Fruit fly (Drosophila melanogaster) whole organism, prepupa: ENCODE measurements around the gene CG34039.

ENCODE experiments used
- Blimp-1 ChIP-seq: fragments of 200-800 bp; sonication (Bioruptor generic); optimal IDR thresholded peaks from 3 replicates; lab custom pipeline; 2017; ENCODE audit warnings: missing biosample characterization, missing genetic modification characterization, mild to moderate bottlenecking, moderate library complexity, missing genetic modification reagents
- CG11294 ChIP-seq: fragments of 200-800 bp; sonication (Bioruptor generic); IDR thresholded peaks from 2 replicates; pipeline ENCODE4 v1.3.6; 2022; ENCODE audit warnings: missing biosample characterization, missing genetic modification characterization
- CG11762 ChIP-seq: fragments of 200-800 bp; sonication (Bioruptor generic); optimal IDR thresholded peaks from 3 replicates; lab custom pipeline; 2016; ENCODE audit warnings: missing biosample characterization, missing genetic modification characterization; ENCODE audit not compliant: insufficient read depth
- CG11902 ChIP-seq: fragments of 200-800 bp; sonication (Bioruptor generic); optimal IDR thresholded peaks from 3 replicates; lab custom pipeline; 2016; ENCODE audit warnings: missing biosample characterization, missing genetic modification characterization
- CG16779 ChIP-seq: fragments of 200-800 bp; sonication (Bioruptor generic); optimal IDR thresholded peaks from 3 replicates; lab custom pipeline; 2017; ENCODE audit warnings: missing biosample characterization, mild to moderate bottlenecking, missing genetic modification characterization
- CG3032 ChIP-seq: fragments of 200-800 bp; optimal IDR thresholded peaks from 2 replicates; lab custom pipeline; 2019; ENCODE audit warnings: missing biosample characterization, mild to moderate bottlenecking, missing genetic modification characterization, moderate library complexity
- CG31627 ChIP-seq: fragments of 200-800 bp; sonication (Bioruptor generic); optimal IDR thresholded peaks from 3 replicates; lab custom pipeline; 2016; ENCODE audit warnings: missing biosample characterization, missing genetic modification characterization
- CG32006 ChIP-seq: fragments of 200-800 bp; sonication (Bioruptor generic); optimal IDR thresholded peaks from 3 replicates; lab custom pipeline; 2017; ENCODE audit warnings: missing biosample characterization, mild to moderate bottlenecking, missing genetic modification characterization
- CG34406 ChIP-seq: fragments of 200-800 bp; sonication (Bioruptor generic); optimal IDR thresholded peaks from 3 replicates; lab custom pipeline; 2016; ENCODE audit warnings: missing biosample characterization, missing genetic modification characterization
- CG3919 ChIP-seq: fragments of 200-800 bp; sonication (Bioruptor generic); optimal IDR thresholded peaks from 3 replicates; lab custom pipeline; 2016; ENCODE audit warnings: missing biosample characterization, missing genetic modification characterization
- CG4318 ChIP-seq: fragments of 200-800 bp; sonication (Bioruptor generic); optimal IDR thresholded peaks from 3 replicates; lab custom pipeline; 2017; ENCODE audit warnings: missing biosample characterization, mild to moderate bottlenecking, missing genetic modification characterization
- CG6163 ChIP-seq: fragments of 200-800 bp; sonication (Bioruptor generic); IDR thresholded peaks from 3 replicates; pipeline ENCODE4 v1.3.6; 2022; ENCODE audit warnings: missing biosample characterization, missing genetic modification characterization
- CG6276 ChIP-seq: fragments of 200-800 bp; sonication (Bioruptor generic); optimal IDR thresholded peaks from 2 replicates; lab custom pipeline; 2017; ENCODE audit warnings: missing biosample characterization, mild to moderate bottlenecking, missing genetic modification characterization
- CG6792 ChIP-seq: fragments of 200-800 bp; sonication (Bioruptor generic); optimal IDR thresholded peaks from 3 replicates; lab custom pipeline; 2016; ENCODE audit warnings: missing biosample characterization, missing genetic modification characterization
- CG6808 ChIP-seq: fragments of 200-800 bp; sonication (Bioruptor generic); optimal IDR thresholded peaks from 3 replicates; lab custom pipeline; 2017; ENCODE audit warnings: missing biosample characterization, missing genetic modification characterization, mild to moderate bottlenecking, moderate library complexity, missing genetic modification reagents
- CG6854 ChIP-seq: fragments of 200-800 bp; sonication (Bioruptor generic); optimal IDR thresholded peaks from 2 replicates; lab custom pipeline; 2017; ENCODE audit warnings: missing biosample characterization, mild to moderate bottlenecking, missing genetic modification characterization
- CG8319 ChIP-seq: fragments of 200-800 bp; sonication (Bioruptor generic); optimal IDR thresholded peaks from 3 replicates; lab custom pipeline; 2016; ENCODE audit warnings: missing biosample characterization, missing genetic modification characterization
- CG8632 ChIP-seq: fragments of 200-800 bp; sonication (Bioruptor generic); optimal IDR thresholded peaks from 3 replicates; lab custom pipeline; 2016; ENCODE audit warnings: missing biosample characterization, missing genetic modification characterization
- Eip78C ChIP-seq: fragments of 200-800 bp; sonication (Bioruptor generic); peaks from one replicate; lab custom pipeline; 2016; ENCODE audit warnings: missing biosample characterization, missing genetic modification characterization
- Eip93F ChIP-seq: fragments of 200-800 bp; sonication (Bioruptor generic); optimal IDR thresholded peaks from 2 replicates; lab custom pipeline; 2016; ENCODE audit warnings: missing biosample characterization, mild to moderate bottlenecking, missing genetic modification characterization
- Ets21C ChIP-seq: fragments of 200-800 bp; sonication (Bioruptor generic); optimal IDR thresholded peaks from 3 replicates; lab custom pipeline; 2016; ENCODE audit warnings: missing biosample characterization, missing genetic modification characterization
- Ets96B ChIP-seq: fragments of 200-800 bp; optimal IDR thresholded peaks from 2 replicates; lab custom pipeline; 2019; ENCODE audit warnings: missing biosample characterization, mild to moderate bottlenecking, missing genetic modification characterization, moderate library complexity
- Hr39 ChIP-seq: fragments of 200-800 bp; sonication (Bioruptor generic); optimal IDR thresholded peaks from 2 replicates; lab custom pipeline; 2016; ENCODE audit warnings: missing biosample characterization, missing genetic modification characterization
- Hr4 ChIP-seq: fragments of 200-800 bp; sonication (Bioruptor generic); optimal IDR thresholded peaks from 3 replicates; lab custom pipeline; 2016; ENCODE audit warnings: missing biosample characterization, missing genetic modification characterization
- Lpt ChIP-seq: fragments of 200-800 bp; sonication (Bioruptor generic); optimal IDR thresholded peaks from 3 replicates; lab custom pipeline; 2016; ENCODE audit warnings: missing biosample characterization, missing genetic modification characterization
- Met ChIP-seq: fragments of 200-800 bp; sonication (Bioruptor generic); optimal IDR thresholded peaks from 3 replicates; lab custom pipeline; 2016; ENCODE audit warnings: missing biosample characterization, missing genetic modification characterization
- Smox ChIP-seq: fragments of 200-800 bp; sonication (Bioruptor generic); optimal IDR thresholded peaks from 3 replicates; lab custom pipeline; 2016; ENCODE audit warnings: missing biosample characterization, missing genetic modification characterization
- Sox14 ChIP-seq: fragments of 200-800 bp; sonication (Bioruptor generic); optimal IDR thresholded peaks from 3 replicates; lab custom pipeline; 2016; ENCODE audit warnings: missing biosample characterization, missing genetic modification characterization
- achi ChIP-seq: fragments of 200-800 bp; sonication (Bioruptor generic); optimal IDR thresholded peaks from 3 replicates; lab custom pipeline; 2016; ENCODE audit warnings: missing biosample characterization, missing genetic modification characterization
- acj6 ChIP-seq: fragments of 200-800 bp; sonication (Bioruptor generic); optimal IDR thresholded peaks from 3 replicates; lab custom pipeline; 2016; ENCODE audit warnings: missing biosample characterization, missing genetic modification characterization
- cyc ChIP-seq: fragments of 200-800 bp; sonication (Bioruptor generic); optimal IDR thresholded peaks from 3 replicates; lab custom pipeline; 2016; ENCODE audit warnings: missing biosample characterization, missing genetic modification characterization
- dac ChIP-seq: fragments of 200-800 bp; sonication (Bioruptor generic); optimal IDR thresholded peaks from 2 replicates; lab custom pipeline; 2017; ENCODE audit warnings: missing biosample characterization, mild to moderate bottlenecking, missing genetic modification characterization
- eg ChIP-seq: fragments of 200-800 bp; sonication (Bioruptor generic); IDR thresholded peaks from 3 replicates; pipeline ENCODE4 v1.3.6; 2022; ENCODE audit warnings: missing biosample characterization, missing genetic modification characterization
- esn ChIP-seq: fragments of 200-800 bp; sonication (Bioruptor generic); optimal IDR thresholded peaks from 2 replicates; lab custom pipeline; 2016; ENCODE audit warnings: missing biosample characterization, mild to moderate bottlenecking, missing genetic modification characterization, moderate library complexity
- fd85E ChIP-seq: fragments of 200-800 bp; sonication (Bioruptor generic); optimal IDR thresholded peaks from 3 replicates; lab custom pipeline; 2016; ENCODE audit warnings: missing biosample characterization, missing genetic modification characterization
- fkh ChIP-seq: fragments of 200-800 bp; sonication (Bioruptor generic); optimal IDR thresholded peaks from 3 replicates; lab custom pipeline; 2017; ENCODE audit warnings: missing biosample characterization, mild to moderate bottlenecking, missing genetic modification characterization, moderate library complexity
- net ChIP-seq: fragments of 200-800 bp; sonication (Bioruptor generic); optimal IDR thresholded peaks from 3 replicates; lab custom pipeline; 2016; ENCODE audit warnings: missing biosample characterization, missing genetic modification characterization
- pdm3 ChIP-seq: fragments of 200-800 bp; sonication (Bioruptor generic); optimal IDR thresholded peaks from 3 replicates; lab custom pipeline; 2016; ENCODE audit warnings: missing biosample characterization, missing genetic modification characterization
- salr ChIP-seq, 2 experiments: fragments of 200-800 bp; sonication (Bioruptor generic); optimal IDR thresholded peaks; 3 replicates each; lab custom pipeline; 2016 to 2018; ENCODE audit warnings: missing biosample characterization in 2 of 2, missing genetic modification characterization in 2 of 2, mild to moderate bottlenecking in 1 of 2
- spab ChIP-seq: fragments of 200-800 bp; sonication (Bioruptor generic); optimal IDR thresholded peaks from 2 replicates; lab custom pipeline; 2017; ENCODE audit warnings: missing biosample characterization, mild to moderate bottlenecking, missing genetic modification characterization, missing genetic modification reagents
- ss ChIP-seq, 2 experiments: fragments of 200-800 bp; sonication (Bioruptor generic); optimal IDR thresholded peaks; 2 replicates in 1 of 2; 3 replicates in 1 of 2; lab custom pipeline; 2017 to 2018; ENCODE audit warnings: mild to moderate bottlenecking in 2 of 2, missing biosample characterization in 2 of 2, missing genetic modification characterization in 2 of 2, moderate library complexity in 1 of 2
- topi ChIP-seq: fragments of 200-800 bp; sonication (Bioruptor generic); optimal IDR thresholded peaks from 3 replicates; lab custom pipeline; 2016; ENCODE audit warnings: missing biosample characterization, missing genetic modification characterization
- vri ChIP-seq: fragments of 200-800 bp; sonication (Bioruptor generic); optimal IDR thresholded peaks from 3 replicates; lab custom pipeline; 2016; ENCODE audit warnings: missing biosample characterization, mild to moderate bottlenecking, missing genetic modification characterization

CG34039 gene

DNA sequence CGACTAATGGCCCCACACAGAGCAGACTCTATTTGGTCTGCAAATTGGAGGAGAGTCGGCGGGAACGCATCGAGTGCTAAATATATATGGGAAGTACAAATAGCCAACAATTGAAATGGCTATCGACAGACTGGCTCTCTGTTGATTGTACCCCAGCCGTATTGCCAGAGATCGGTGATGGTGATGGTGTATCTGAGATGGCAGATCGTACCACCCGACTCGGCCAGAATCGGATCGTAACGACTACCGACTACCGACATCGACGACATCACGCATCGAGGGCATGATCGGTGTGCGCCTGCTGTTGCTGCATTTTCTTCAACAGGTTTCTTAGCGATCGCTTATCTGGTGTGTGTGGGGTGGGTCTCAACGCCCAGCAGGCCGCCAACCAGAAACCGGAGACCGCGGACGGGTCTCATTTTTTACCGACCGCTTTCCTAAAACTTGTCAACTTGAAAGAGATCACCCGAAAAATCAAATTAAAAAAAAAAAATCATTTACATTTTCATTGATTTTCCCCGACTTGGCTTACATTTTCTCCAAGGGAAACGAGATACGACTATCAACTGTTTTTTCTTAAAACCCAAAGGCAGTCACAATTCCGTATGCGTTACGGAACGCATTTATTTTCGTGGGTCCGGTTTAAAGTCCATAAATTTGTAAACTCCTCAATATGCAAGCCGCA lies 15.7 kb upstream of the CG34039 start (continued):
- TF ChIP-seq cyc (GFP tag; lab: Kevin White, UChicago) (no peak), dac (peak; percentile 45), Hr39 (GFP tag; lab: Kevin White, UChicago) (no peak), Blimp-1 (GFP tag; lab: Kevin White, UChicago) (no peak), Hr4 (GFP tag; lab: Kevin White, UChicago) (peak; percentile 23), esn (GFP tag; lab: Kevin White, UChicago) (peak; percentile 22), CG31627 (GFP tag; lab: Kevin White, UChicago) (no peak), CG8632 (GFP tag; lab: Kevin White, UChicago) (peak; percentile 52), Sox14 (GFP tag; lab: Kevin White, UChicago) (no peak), Lpt (GFP tag; lab: Kevin White, UChicago) (peak; percentile 3), salr (GFP tag; optimal IDR thresholded peaks at IDR 0.05; lab: Kevin White, UChicago) (peak in 1 of 2 experiments; percentile 84), CG3032 (tag; lab: Kevin White, UChicago) (peak; percentile 74), Met (GFP tag; lab: Kevin White, UChicago) (peak; percentile 1), ss (GFP tag; optimal IDR thresholded peaks at IDR 0.05; lab: Kevin White, UChicago) (peak; percentile 67 to 75), CG6276 (GFP tag; lab: Kevin White, UChicago) (no peak), Eip78C (GFP tag; lab: Kevin White, UChicago) (peak; percentile 83), Smox (GFP tag; lab: Kevin White, UChicago) (peak; percentile 8), CG34406 (GFP tag; lab: Kevin White, UChicago) (peak; percentile 24), CG11902 (GFP tag; lab: Kevin White, UChicago) (peak; percentile 1), CG11294 (no peak; the same call in 1 of the 2 replicates), vri (GFP tag; lab: Kevin White, UChicago) (peak; percentile 60), CG32006 (GFP tag; lab: Kevin White, UChicago) (peak; percentile 53), spab (GFP tag; lab: Kevin White, UChicago) (peak; percentile 83), Ets96B (peak; percentile 48)
- TF ChIP-seq, all 60 proteins: peak for 42

DNA sequence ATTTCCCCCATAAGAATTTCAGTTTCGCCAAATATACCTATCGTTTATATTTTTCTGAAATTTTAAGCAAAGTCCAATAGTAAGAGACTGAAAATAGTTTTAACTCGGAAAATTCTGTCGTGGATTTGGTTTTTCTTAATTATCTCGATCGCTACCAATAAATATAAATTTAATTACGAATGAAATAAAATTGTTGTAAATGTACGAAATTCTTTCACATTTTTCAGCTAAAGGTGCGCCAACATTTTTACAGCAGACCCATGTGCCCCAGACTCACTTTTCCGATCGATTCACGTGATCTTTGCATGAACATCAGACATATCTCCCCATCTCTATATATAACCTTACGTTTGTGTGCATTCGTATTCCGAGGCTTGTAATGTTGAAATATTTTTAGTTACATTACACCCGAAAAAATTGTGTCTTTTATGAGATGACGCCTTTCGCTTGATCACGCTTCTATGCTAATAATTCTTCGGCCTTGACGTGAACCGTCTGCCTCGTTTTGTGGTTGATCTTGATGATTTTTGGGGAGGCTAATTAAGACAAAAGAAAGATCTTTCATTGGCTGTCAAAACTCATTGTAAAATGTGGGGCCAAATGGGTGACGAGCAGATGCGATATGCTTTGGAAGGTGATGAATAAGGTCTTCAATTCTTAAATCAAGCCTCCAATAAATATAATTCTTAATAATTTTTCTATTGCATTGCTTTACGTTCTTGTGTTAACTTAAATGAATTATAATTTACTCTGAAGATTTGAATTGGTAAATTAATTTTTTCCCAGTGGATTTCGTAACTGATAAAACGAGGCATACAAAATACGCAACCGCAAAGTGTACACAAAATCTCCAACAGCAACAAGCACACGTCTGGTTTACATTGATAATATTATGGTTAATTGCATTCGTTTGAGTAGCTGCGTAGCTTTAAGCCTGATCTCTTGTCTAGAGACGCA lies 14.5 kb upstream of the CG34039 start:
- TF ChIP-seq vri (GFP tag; lab: Kevin White, UChicago) (peak; percentile 22), CG11902 (GFP tag; lab: Kevin White, UChicago) (peak; percentile 46), Eip93F (GFP tag; lab: Kevin White, UChicago) (no peak), Blimp-1 (GFP tag; lab: Kevin White, UChicago) (peak; percentile 1), CG6854 (GFP tag; lab: Kevin White, UChicago) (no peak), net (GFP tag; lab: Kevin White, UChicago) (peak; percentile 48), CG3919 (peak; percentile 36), CG16779 (tag; lab: Kevin White, UChicago) (no peak), Smox (GFP tag; lab: Kevin White, UChicago) (peak; percentile 35), CG31627 (GFP tag; lab: Kevin White, UChicago) (peak; percentile 54), achi (GFP tag; lab: Kevin White, UChicago) (peak; percentile 27), Ets21C (GFP tag; lab: Kevin White, UChicago) (no peak), pdm3 (peak; percentile 62), fkh (GFP tag; lab: Kevin White, UChicago) (peak; percentile 58), CG4318 (peak; percentile 7), CG6808 (GFP tag; lab: Kevin White, UChicago) (no peak), CG8319 (GFP tag; lab: Kevin White, UChicago) (peak; percentile 39), eg (GFP tag; lab: Robert Waterston, UW) (0 out of 3 replicates have a peak, but pooled peaks have one; percentile 34), fd85E (peak; percentile 34), Hr4 (GFP tag; lab: Kevin White, UChicago) (peak; percentile 44), acj6 (GFP tag; lab: Kevin White, UChicago) (peak; percentile 50), Met (GFP tag; lab: Kevin White, UChicago) (peak; percentile 60), Eip78C (GFP tag; lab: Kevin White, UChicago) (peak; percentile 92), ss (GFP tag; optimal IDR thresholded peaks at IDR 0.05; lab: Kevin White, UChicago) (peak in 1 of 2 experiments; percentile 44), CG11762 (GFP tag; lab: Kevin White, UChicago) (peak; percentile 22), CG6792 (GFP tag; lab: Kevin White, UChicago) (peak; percentile 23), CG34406 (GFP tag; lab: Kevin White, UChicago) (peak; percentile 48), spab (GFP tag; lab: Kevin White, UChicago) (peak; percentile 15), Lpt (GFP tag; lab: Kevin White, UChicago) (no peak), Hr39 (GFP tag; lab: Kevin White, UChicago) (peak; percentile 50), salr (GFP tag; optimal IDR thresholded peaks at IDR 0.05; lab: Kevin White, UChicago) (peak in 1 of 2 experiments; percentile 55), CG6163 (GFP tag; lab: Robert Waterston, UW) (no peak), topi (GFP tag; lab: Kevin White, UChicago) (peak; percentile 56)
